Fruit fly (Drosophila melanogaster) whole organism, embryonic: ENCODE results near the gene CG32812.

Experiments
- Asciz ChIP-seq: fragments of 200-800 bp; sonication (Bioruptor generic); optimal IDR thresholded peaks from 2 replicates; lab custom pipeline; 2017; ENCODE audit warnings: missing biosample characterization, mild to moderate bottlenecking, missing genetic modification characterization, missing genetic modification reagents
- B-H2 ChIP-seq: fragments of 200-800 bp; sonication (Bioruptor generic); optimal IDR thresholded peaks from 2 replicates; lab custom pipeline; 2018; ENCODE audit warnings: missing biosample characterization, mild to moderate bottlenecking, missing genetic modification characterization
- BEAF-32 ChIP-seq: fragments of 200-800 bp; sonication (Bioruptor generic); optimal IDR thresholded peaks from 3 replicates; lab custom pipeline; 2017; ENCODE audit warnings: missing biosample characterization, missing genetic modification characterization, mild to moderate bottlenecking, moderate library complexity, missing genetic modification reagents
- CG1024 ChIP-seq: fragments of 200-800 bp; sonication (Bioruptor generic); IDR thresholded peaks from 2 replicates; pipeline ENCODE4 v1.3.6; 2022; ENCODE audit warnings: missing biosample characterization, missing genetic modification characterization
- CG10431 ChIP-seq: fragments of 200-800 bp; sonication (Bioruptor generic); optimal IDR thresholded peaks from 3 replicates; lab custom pipeline; 2018; ENCODE audit warnings: missing biosample characterization, mild to moderate bottlenecking, missing genetic modification characterization
- CG10462 ChIP-seq: fragments of 200-800 bp; sonication (Bioruptor generic); optimal IDR thresholded peaks from 2 replicates; lab custom pipeline; 2016; ENCODE audit warnings: missing biosample characterization, missing genetic modification characterization
- CG11247 ChIP-seq: fragments of 200-800 bp; sonication (Bioruptor generic); IDR thresholded peaks from 2 replicates; pipeline ENCODE4 v1.3.6; 2022; ENCODE audit warnings: missing biosample characterization, missing genetic modification characterization
- CG12155 ChIP-seq: fragments of 200-800 bp; sonication (Bioruptor generic); optimal IDR thresholded peaks from 3 replicates; lab custom pipeline; 2016; ENCODE audit warnings: missing biosample characterization, missing genetic modification characterization
- CG12744 ChIP-seq: fragments of 200-800 bp; sonication (Bioruptor generic); optimal IDR thresholded peaks from 2 replicates; lab custom pipeline; 2016; ENCODE audit warnings: missing biosample characterization, missing genetic modification characterization
- CG15696 ChIP-seq: fragments of 200-800 bp; sonication (Bioruptor generic); optimal IDR thresholded peaks from 2 replicates; lab custom pipeline; 2019; ENCODE audit warnings: missing biosample characterization, mild to moderate bottlenecking, missing genetic modification characterization, moderate library complexity
- CG1603 ChIP-seq: fragments of 200-800 bp; sonication (Bioruptor generic); optimal IDR thresholded peaks from 2 replicates; lab custom pipeline; 2019; ENCODE audit warnings: missing biosample characterization, mild to moderate bottlenecking, missing genetic modification characterization, moderate library complexity
- CG2120 ChIP-seq: fragments of 200-800 bp; sonication (Bioruptor generic); optimal IDR thresholded peaks from 3 replicates; lab custom pipeline; 2016; ENCODE audit warnings: missing biosample characterization, missing genetic modification characterization
- CG2712 ChIP-seq: fragments of 200-800 bp; optimal IDR thresholded peaks from 3 replicates; lab custom pipeline; 2019; ENCODE audit warnings: missing biosample characterization, mild to moderate bottlenecking, missing genetic modification characterization, moderate library complexity
- CG3065 ChIP-seq: fragments of 200-800 bp; sonication (Bioruptor generic); optimal IDR thresholded peaks from 2 replicates; lab custom pipeline; 2016; ENCODE audit warnings: missing biosample characterization, missing genetic modification characterization
- CG32532 ChIP-seq: fragments of 200-800 bp; sonication (Bioruptor generic); IDR thresholded peaks from 2 replicates; pipeline ENCODE4 v1.3.6; 2022; ENCODE audit warnings: missing biosample characterization, missing genetic modification characterization
- CG33557 ChIP-seq: fragments of 200-800 bp; sonication (Bioruptor generic); optimal IDR thresholded peaks from 2 replicates; lab custom pipeline; 2019; ENCODE audit warnings: missing biosample characterization, mild to moderate bottlenecking, missing genetic modification characterization, moderate library complexity
- CG4404 ChIP-seq: fragments of 200-800 bp; sonication (Bioruptor generic); IDR thresholded peaks from 2 replicates; pipeline ENCODE4 v1.3.6; 2022; ENCODE audit warnings: missing biosample characterization, missing genetic modification characterization
- CG4730 ChIP-seq: fragments of 200-800 bp; sonication (Bioruptor generic); IDR thresholded peaks from 2 replicates; pipeline ENCODE4 v1.3.6; 2022; ENCODE audit warnings: missing biosample characterization, missing genetic modification characterization
- CG6683 ChIP-seq: fragments of 200-800 bp; sonication (Bioruptor generic); optimal IDR thresholded peaks from 2 replicates; lab custom pipeline; 2017; ENCODE audit warnings: missing biosample characterization, mild to moderate bottlenecking, missing genetic modification characterization, missing genetic modification reagents
- CG6791 ChIP-seq: fragments of 200-800 bp; sonication (Bioruptor generic); IDR thresholded peaks from 3 replicates; pipeline ENCODE4 v1.3.6; 2022; ENCODE audit warnings: missing biosample characterization, missing genetic modification characterization; ENCODE audit not compliant: partially characterized antibody
- CG7786 ChIP-seq: fragments of 200-800 bp; sonication (Bioruptor generic); optimal IDR thresholded peaks from 2 replicates; lab custom pipeline; 2016; ENCODE audit warnings: missing biosample characterization, missing genetic modification characterization
- CG9932 ChIP-seq: fragments of 200-800 bp; sonication (Bioruptor generic); IDR thresholded peaks from 2 replicates; pipeline ENCODE4 v1.3.6; 2022; ENCODE audit warnings: missing biosample characterization, missing genetic modification characterization
- CoRest ChIP-seq: fragments of 200-800 bp; sonication (Bioruptor generic); optimal IDR thresholded peaks from 3 replicates; lab custom pipeline; 2018; ENCODE audit warnings: missing biosample characterization, mild to moderate bottlenecking, missing genetic modification characterization, moderate library complexity
- Dbx ChIP-seq: fragments of 200-800 bp; sonication (Bioruptor generic); IDR thresholded peaks from 3 replicates; pipeline ENCODE4 v1.3.6; 2022; ENCODE audit warnings: missing biosample characterization, missing genetic modification characterization
- Drgx ChIP-seq: fragments of 200-800 bp; sonication (Bioruptor generic); IDR thresholded peaks from 2 replicates; pipeline ENCODE4 v1.3.6; 2022; ENCODE audit warnings: missing biosample characterization, missing genetic modification characterization
- HLHmδ ChIP-seq: fragments of 200-800 bp; sonication (Bioruptor generic); optimal IDR thresholded peaks from 2 replicates; lab custom pipeline; 2018; ENCODE audit warnings: missing biosample characterization, mild to moderate bottlenecking, missing genetic modification characterization, moderate library complexity
- Lhr ChIP-seq: fragments of 200-800 bp; sonication (Bioruptor generic); optimal IDR thresholded peaks from 3 replicates; lab custom pipeline; 2017; ENCODE audit warnings: mild to moderate bottlenecking, missing biosample characterization, missing genetic modification reagents, missing genetic modification characterization
- MESR4 ChIP-seq: fragments of 200-800 bp; sonication (Bioruptor generic); optimal IDR thresholded peaks from 2 replicates; lab custom pipeline; 2018; ENCODE audit warnings: missing biosample characterization, mild to moderate bottlenecking, missing genetic modification characterization, moderate library complexity
- Mes4 ChIP-seq: fragments of 200-800 bp; sonication (Bioruptor generic); optimal IDR thresholded peaks from 2 replicates; lab custom pipeline; 2016; ENCODE audit warnings: missing biosample characterization, missing genetic modification characterization
- Nf-YC ChIP-seq: fragments of 200-800 bp; optimal IDR thresholded peaks from 3 replicates; lab custom pipeline; 2019; ENCODE audit warnings: missing biosample characterization, mild to moderate bottlenecking, missing genetic modification characterization, moderate library complexity
- Stat92E ChIP-seq, 3 experiments: fragments of >200 bp in 2 of 3; fragments of 200-800 bp in 1 of 3; sonication (Bioruptor generic) in 1 of 3; optimal IDR thresholded peaks; 2 replicates each; lab custom pipeline; 2017 to 2019; ENCODE audit warnings: missing biosample characterization in 3 of 3, missing genetic modification characterization in 3 of 3, mild to moderate bottlenecking in 1 of 3, moderate library complexity in 1 of 3
- az2 ChIP-seq: fragments of 200-800 bp; sonication (Bioruptor generic); optimal IDR thresholded peaks from 3 replicates; lab custom pipeline; 2016; ENCODE audit warnings: missing biosample characterization, missing genetic modification characterization
- bab2 ChIP-seq: fragments of 200-800 bp; sonication (Bioruptor generic); optimal IDR thresholded peaks from 2 replicates; lab custom pipeline; 2016; ENCODE audit warnings: missing biosample characterization, missing genetic modification characterization
- dan ChIP-seq: fragments of 200-800 bp; sonication (Bioruptor generic); IDR thresholded peaks from 2 replicates; pipeline ENCODE4 v1.3.6; 2022; ENCODE audit warnings: missing biosample characterization, missing genetic modification characterization
- fd96Cb ChIP-seq: fragments of 200-800 bp; sonication (Bioruptor generic); optimal IDR thresholded peaks from 2 replicates; lab custom pipeline; 2018; ENCODE audit warnings: missing biosample characterization, mild to moderate bottlenecking, missing genetic modification characterization, moderate library complexity
- fu2 ChIP-seq: fragments of 200-800 bp; sonication (Bioruptor generic); optimal IDR thresholded peaks from 2 replicates; lab custom pipeline; 2016; ENCODE audit warnings: missing biosample characterization, missing genetic modification characterization
- gcm2 ChIP-seq: fragments of 200-800 bp; sonication (Bioruptor generic); optimal IDR thresholded peaks from 2 replicates; lab custom pipeline; 2016; ENCODE audit warnings: missing biosample characterization, missing genetic modification characterization
- grau ChIP-seq: fragments of 200-800 bp; optimal IDR thresholded peaks from 3 replicates; lab custom pipeline; 2019; ENCODE audit warnings: missing biosample characterization, mild to moderate bottlenecking, missing genetic modification characterization, moderate library complexity
- ham ChIP-seq: fragments of 200-800 bp; sonication (Bioruptor generic); IDR thresholded peaks from 2 replicates; pipeline ENCODE4 v1.3.6; 2022; ENCODE audit warnings: missing biosample characterization, missing genetic modification characterization
- jumu ChIP-seq: fragments of 200-800 bp; sonication (Bioruptor generic); optimal IDR thresholded peaks from 3 replicates; lab custom pipeline; 2016; ENCODE audit warnings: missing biosample characterization, missing genetic modification characterization
- lmd ChIP-seq: fragments of 200-800 bp; sonication (Bioruptor generic); IDR thresholded peaks from 2 replicates; pipeline ENCODE4 v1.3.6; 2022; ENCODE audit warnings: missing biosample characterization, missing genetic modification characterization
- maf-S ChIP-seq: fragments of 200-800 bp; sonication (Bioruptor generic); optimal IDR thresholded peaks from 2 replicates; lab custom pipeline; 2016; ENCODE audit warnings: missing biosample characterization, missing genetic modification characterization
- odd ChIP-seq: fragments of 200-800 bp; sonication (Bioruptor generic); optimal IDR thresholded peaks from 2 replicates; lab custom pipeline; 2017; ENCODE audit warnings: missing biosample characterization, mild to moderate bottlenecking, missing genetic modification characterization
- onecut ChIP-seq: fragments of 200-800 bp; sonication (Bioruptor generic); IDR thresholded peaks from 2 replicates; pipeline ENCODE4 v1.3.6; 2022; ENCODE audit warnings: missing biosample characterization, missing genetic modification characterization
- phol ChIP-seq: fragments of 200-800 bp; sonication (Bioruptor generic); optimal IDR thresholded peaks from 3 replicates; lab custom pipeline; 2018; ENCODE audit warnings: missing biosample characterization, mild to moderate bottlenecking, missing genetic modification characterization, moderate library complexity
- pum ChIP-seq: fragments of 200-800 bp; sonication (Bioruptor generic); optimal IDR thresholded peaks from 2 replicates; lab custom pipeline; 2016; ENCODE audit warnings: missing biosample characterization, missing genetic modification characterization
- ro ChIP-seq: fragments of 200-800 bp; sonication (Bioruptor generic); IDR thresholded peaks from 2 replicates; pipeline ENCODE4 v1.3.6; 2022; ENCODE audit warnings: missing biosample characterization, missing genetic modification characterization
- row ChIP-seq: fragments of 200-800 bp; sonication (Bioruptor generic); IDR thresholded peaks from 3 replicates; pipeline ENCODE4 v1.3.6; 2022; ENCODE audit warnings: missing biosample characterization, missing genetic modification characterization
- scrt ChIP-seq: fragments of 200-800 bp; sonication (Bioruptor generic); optimal IDR thresholded peaks from 2 replicates; lab custom pipeline; 2018; ENCODE audit warnings: missing biosample characterization, mild to moderate bottlenecking, missing genetic modification characterization, moderate library complexity
- ssp ChIP-seq: fragments of 200-800 bp; sonication (Bioruptor generic); IDR thresholded peaks from 2 replicates; pipeline ENCODE4 v1.3.6; 2022; ENCODE audit warnings: missing biosample characterization, missing genetic modification characterization
- usp ChIP-seq: fragments of >200 bp; optimal IDR thresholded peaks from 2 replicates; lab custom pipeline; 2017; ENCODE audit warnings: missing biosample characterization, missing genetic modification characterization
- zf30C ChIP-seq: fragments of 200-800 bp; sonication (Bioruptor generic); optimal IDR thresholded peaks from 3 replicates; lab custom pipeline; 2018; ENCODE audit warnings: missing biosample characterization, mild to moderate bottlenecking, missing genetic modification characterization

CG32812 gene

DNA sequence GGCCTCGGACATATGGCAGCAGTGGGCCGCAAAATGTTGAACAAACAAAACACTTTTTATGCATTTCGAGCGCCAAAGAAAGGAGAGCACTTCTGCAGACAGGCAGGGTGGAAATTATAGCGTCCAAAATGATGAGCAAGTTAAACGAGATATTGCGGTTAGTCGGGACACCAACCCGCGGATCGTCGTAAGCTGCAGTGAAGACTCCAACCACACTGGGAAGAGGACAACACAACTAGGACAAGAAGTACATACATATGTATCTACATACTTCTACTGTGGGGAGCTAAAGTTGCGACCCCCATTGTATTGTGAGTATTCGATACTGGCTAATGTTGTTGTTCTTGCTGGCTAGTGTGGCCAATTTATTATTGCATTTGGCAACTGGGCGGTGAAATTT is 954 bp upstream of the CG32812 start (continued):
- TF ChIP-seq onecut (no peak), gcm2 (GFP tag; lab: Kevin White, UChicago) (no peak), CG6683 (GFP tag; lab: Kevin White, UChicago) (no peak), Stat92E (GFP tag; optimal IDR thresholded peaks at IDR 0.05; lab: Kevin White, UChicago) (no peak), CG2712 (tag; lab: Kevin White, UChicago) (no peak), CG1603 (tag; lab: Kevin White, UChicago) (peak; percentile 39), HLHmδ (GFP tag; lab: Kevin White, UChicago) (no peak), CG3065 (GFP tag; lab: Kevin White, UChicago) (no peak), row (GFP tag; lab: Robert Waterston, UW) (0 out of 3 replicates have a peak, but pooled peaks have one; percentile 21), dan (GFP tag; lab: Robert Waterston, UW) (no peak), Nf-YC (tag; lab: Kevin White, UChicago) (no peak), jumu (no peak), CG12155 (peak; percentile 51), grau (tag; lab: Kevin White, UChicago) (no peak), ro (GFP tag; lab: Robert Waterston, UW) (no peak), Drgx (GFP tag; lab: Robert Waterston, UW) (0 out of 2 replicates have a peak, but pooled peaks have one; percentile 11), Lhr (GFP tag; lab: Kevin White, UChicago) (no peak), CG12744 (GFP tag; lab: Kevin White, UChicago) (no peak), ssp (GFP tag; lab: Robert Waterston, UW) (no peak), CG33557 (GFP tag; lab: Kevin White, UChicago) (no peak), BEAF-32 (GFP tag; lab: Kevin White, UChicago) (no peak), phol (tag; lab: Kevin White, UChicago) (peak; percentile 3), fd96Cb (tag; lab: Kevin White, UChicago) (no peak), CG7786 (GFP tag; lab: Kevin White, UChicago) (no peak), scrt (GFP tag; lab: Kevin White, UChicago) (no peak), zf30C (GFP tag; lab: Kevin White, UChicago) (no peak), Mes4 (GFP tag; lab: Kevin White, UChicago) (no peak), CG15696 (no peak), fu2 (GFP tag; lab: Kevin White, UChicago) (no peak), Dbx (no peak), usp (GFP tag; lab: Kevin White, UChicago) (no peak), bab2 (GFP tag; lab: Kevin White, UChicago) (no peak), CG9932 (GFP tag; lab: Robert Waterston, UW) (no peak), CG10462 (no peak), lmd (GFP tag; lab: Robert Waterston, UW) (peak; percentile 40; the same call in 1 of the 2 replicates), CG2120 (GFP tag; lab: Kevin White, UChicago) (peak; percentile 11), CoRest (tag; lab: Kevin White, UChicago) (peak; percentile 4), B-H2 (GFP tag; lab: Kevin White, UChicago) (no peak), odd (GFP tag; lab: Kevin White, UChicago) (no peak), pum (GFP tag; lab: Kevin White, UChicago) (no peak), maf-S (no peak), ham (GFP tag; lab: Robert Waterston, UW) (no peak), MESR4 (GFP tag; lab: Kevin White, UChicago) (no peak), CG1024 (no peak), CG6791 (GFP tag; lab: Robert Waterston, UW) (no peak), Asciz (GFP tag; lab: Kevin White, UChicago) (no peak), CG4404 (GFP tag; lab: Robert Waterston, UW) (no peak), CG11247 (GFP tag; lab: Robert Waterston, UW) (no peak), CG4730 (no peak), CG10431 (no peak), CG32532 (GFP tag; lab: Robert Waterston, UW) (no peak), az2 (GFP tag; lab: Kevin White, UChicago) (no peak)
